Fruit fly (Drosophila melanogaster) whole organism, embryonic: ENCODE results near the gene roq.

Source experiments
- BtbVII ChIP-seq: fragments of 200-800 bp; sonication (Bioruptor generic); optimal IDR thresholded peaks from 3 replicates; lab custom pipeline; 2017; ENCODE audit warnings: missing biosample characterization, mild to moderate bottlenecking, missing genetic modification characterization
- CG10431 ChIP-seq: fragments of 200-800 bp; sonication (Bioruptor generic); optimal IDR thresholded peaks from 3 replicates; lab custom pipeline; 2018; ENCODE audit warnings: missing biosample characterization, mild to moderate bottlenecking, missing genetic modification characterization
- CG11398 ChIP-seq: fragments of 200-800 bp; sonication (Bioruptor generic); optimal IDR thresholded peaks from 2 replicates; lab custom pipeline; 2016; ENCODE audit warnings: missing biosample characterization, missing genetic modification characterization
- CG11504 ChIP-seq: fragments of 200-800 bp; sonication (Bioruptor generic); optimal IDR thresholded peaks from 3 replicates; lab custom pipeline; 2019; ENCODE audit warnings: missing biosample characterization, mild to moderate bottlenecking, missing genetic modification characterization, moderate library complexity
- CG13296 ChIP-seq: fragments of 200-800 bp; sonication (Bioruptor generic); optimal IDR thresholded peaks from 3 replicates; lab custom pipeline; 2018; ENCODE audit warnings: missing biosample characterization, mild to moderate bottlenecking, missing genetic modification characterization
- CG14710 ChIP-seq: fragments of 200-800 bp; sonication (Bioruptor generic); optimal IDR thresholded peaks from 3 replicates; lab custom pipeline; 2019; ENCODE audit warnings: missing biosample characterization, mild to moderate bottlenecking, missing genetic modification characterization, moderate library complexity
- CG14860 ChIP-seq: fragments of 200-800 bp; sonication (Bioruptor generic); IDR thresholded peaks from 3 replicates; pipeline ENCODE4 v1.3.6; 2022; ENCODE audit warnings: missing biosample characterization, missing genetic modification characterization; ENCODE audit not compliant: partially characterized antibody
- CG1529 ChIP-seq: fragments of 200-800 bp; sonication (Bioruptor generic); optimal IDR thresholded peaks from 3 replicates; lab custom pipeline; 2018; ENCODE audit warnings: missing biosample characterization, missing genetic modification characterization
- CG15479 ChIP-seq: fragments of 200-800 bp; sonication (Bioruptor generic); optimal IDR thresholded peaks from 3 replicates; lab custom pipeline; 2019; ENCODE audit warnings: missing biosample characterization, mild to moderate bottlenecking, missing genetic modification characterization, moderate library complexity
- CG17385 ChIP-seq: fragments of 200-800 bp; sonication (Bioruptor generic); optimal IDR thresholded peaks from 3 replicates; lab custom pipeline; 2018; ENCODE audit warnings: missing biosample characterization, mild to moderate bottlenecking, missing genetic modification characterization
- CG1832 ChIP-seq: fragments of 200-800 bp; sonication (Bioruptor generic); optimal IDR thresholded peaks from 2 replicates; lab custom pipeline; 2017; ENCODE audit warnings: missing biosample characterization, mild to moderate bottlenecking, missing genetic modification characterization, inconsistent platforms
- CG2129 ChIP-seq: fragments of 200-800 bp; sonication (Bioruptor generic); IDR thresholded peaks from 2 replicates; pipeline ENCODE4 v1.3.6; 2022; ENCODE audit warnings: missing biosample characterization, missing genetic modification characterization; ENCODE audit not compliant: partially characterized antibody
- CG6272 ChIP-seq: fragments of 200-800 bp; sonication (Bioruptor generic); IDR thresholded peaks from 2 replicates; pipeline ENCODE4 v1.3.6; 2022; ENCODE audit warnings: missing biosample characterization, missing genetic modification characterization
- CG9797 ChIP-seq: fragments of 200-800 bp; sonication (Bioruptor generic); optimal IDR thresholded peaks from 3 replicates; lab custom pipeline; 2018; ENCODE audit warnings: missing biosample characterization, mild to moderate bottlenecking, missing genetic modification characterization
- CG9817 ChIP-seq: fragments of 200-800 bp; sonication (Bioruptor generic); optimal IDR thresholded peaks from 2 replicates; lab custom pipeline; 2018; ENCODE audit warnings: missing biosample characterization, mild to moderate bottlenecking, missing genetic modification characterization, moderate library complexity
- Dek ChIP-seq: fragments of 200-800 bp; sonication (Bioruptor generic); optimal IDR thresholded peaks from 3 replicates; lab custom pipeline; 2019; ENCODE audit warnings: missing biosample characterization, mild to moderate bottlenecking, missing genetic modification characterization, moderate library complexity
- E2f1 ChIP-seq: fragments of 200-800 bp; sonication (Bioruptor generic); IDR thresholded peaks from 2 replicates; pipeline ENCODE4 v1.3.6; 2022; ENCODE audit warnings: missing biosample characterization, missing genetic modification characterization
- Eip74EF ChIP-seq, 2 experiments: fragments of 200-800 bp in 1 of 2; fragments of >200 bp in 1 of 2; sonication (Bioruptor generic) in 1 of 2; optimal IDR thresholded peaks; 2 replicates each; lab custom pipeline; 2017 to 2019; ENCODE audit warnings: missing biosample characterization in 2 of 2, missing genetic modification characterization in 2 of 2, mild to moderate bottlenecking in 1 of 2, moderate library complexity in 1 of 2
- Ets97D ChIP-seq: fragments of 200-800 bp; sonication (Bioruptor generic); optimal IDR thresholded peaks from 3 replicates; lab custom pipeline; 2016; ENCODE audit warnings: missing biosample characterization, missing genetic modification characterization
- Hey ChIP-seq: fragments of 200-800 bp; sonication (Bioruptor generic); optimal IDR thresholded peaks from 3 replicates; lab custom pipeline; 2018; ENCODE audit warnings: missing biosample characterization, mild to moderate bottlenecking, missing genetic modification characterization
- Hmr ChIP-seq: fragments of 200-800 bp; sonication (Bioruptor generic); optimal IDR thresholded peaks from 3 replicates; lab custom pipeline; 2017; ENCODE audit warnings: mild to moderate bottlenecking, missing biosample characterization, missing genetic modification reagents, missing genetic modification characterization
- Hmx ChIP-seq: fragments of 200-800 bp; sonication (Bioruptor generic); optimal IDR thresholded peaks from 2 replicates; lab custom pipeline; 2016; ENCODE audit warnings: missing biosample characterization, missing genetic modification characterization
- Nf-YA ChIP-seq: fragments of 200-800 bp; sonication (Bioruptor generic); IDR thresholded peaks from 2 replicates; pipeline ENCODE4 v1.3.6; 2022; ENCODE audit warnings: missing biosample characterization, missing genetic modification characterization
- NfI ChIP-seq: fragments of 200-800 bp; sonication (Bioruptor generic); optimal IDR thresholded peaks from 3 replicates; lab custom pipeline; 2018; ENCODE audit warnings: missing biosample characterization, mild to moderate bottlenecking, missing genetic modification characterization, moderate library complexity
- Poxn ChIP-seq: fragments of 200-800 bp; sonication (Bioruptor generic); IDR thresholded peaks from 2 replicates; pipeline ENCODE4 v1.3.6; 2022; ENCODE audit warnings: missing biosample characterization, missing genetic modification characterization
- Scr ChIP-seq: fragments of 200-800 bp; sonication (Bioruptor generic); IDR thresholded peaks from 2 replicates; pipeline ENCODE4 v1.3.6; 2022; ENCODE audit warnings: missing biosample characterization, missing genetic modification characterization; ENCODE audit not compliant: partially characterized antibody
- Sry-β ChIP-seq: fragments of 200-800 bp; sonication (Bioruptor generic); optimal IDR thresholded peaks from 2 replicates; lab custom pipeline; 2018; ENCODE audit warnings: missing biosample characterization, mild to moderate bottlenecking, missing genetic modification characterization, moderate library complexity
- Usf ChIP-seq: fragments of 200-800 bp; sonication (Bioruptor generic); optimal IDR thresholded peaks from 2 replicates; lab custom pipeline; 2017; ENCODE audit warnings: missing genotype, missing biosample characterization, missing genetic modification characterization
- bowl ChIP-seq: fragments of 200-800 bp; sonication (Bioruptor generic); IDR thresholded peaks from 2 replicates; pipeline ENCODE4 v1.3.6; 2022; ENCODE audit warnings: missing biosample characterization, missing genetic modification characterization
- cg ChIP-seq: fragments of 200-800 bp; sonication (Bioruptor generic); optimal IDR thresholded peaks from 3 replicates; lab custom pipeline; 2019; ENCODE audit warnings: missing biosample characterization, mild to moderate bottlenecking, missing genetic modification characterization, moderate library complexity
- dysf ChIP-seq: fragments of 200-800 bp; sonication (Bioruptor generic); IDR thresholded peaks from 3 replicates; pipeline ENCODE4 v1.3.6; 2022; ENCODE audit warnings: missing biosample characterization, missing genetic modification characterization
- emc ChIP-seq: fragments of 200-800 bp; sonication (Bioruptor generic); optimal IDR thresholded peaks from 2 replicates; lab custom pipeline; 2016; ENCODE audit warnings: missing biosample characterization, missing genetic modification characterization
- ham ChIP-seq: fragments of 200-800 bp; sonication (Bioruptor generic); IDR thresholded peaks from 2 replicates; pipeline ENCODE4 v1.3.6; 2022; ENCODE audit warnings: missing biosample characterization, missing genetic modification characterization
- hbn ChIP-seq: fragments of 200-800 bp; sonication (Bioruptor generic); IDR thresholded peaks from 2 replicates; pipeline ENCODE4 v1.3.6; 2022; ENCODE audit warnings: missing biosample characterization, missing genetic modification characterization; ENCODE audit not compliant: partially characterized antibody
- inv ChIP-seq: fragments of 200-800 bp; sonication (Bioruptor generic); IDR thresholded peaks from 2 replicates; pipeline ENCODE4 v1.3.6; 2022; ENCODE audit warnings: missing biosample characterization, missing genetic modification characterization; ENCODE audit not compliant: partially characterized antibody
- mirr ChIP-seq: fragments of 200-800 bp; sonication (Bioruptor generic); optimal IDR thresholded peaks from 3 replicates; lab custom pipeline; 2018; ENCODE audit warnings: missing biosample characterization, mild to moderate bottlenecking, missing genetic modification characterization
- nau ChIP-seq: fragments of 200-800 bp; sonication (Bioruptor generic); optimal IDR thresholded peaks from 3 replicates; lab custom pipeline; 2017; ENCODE audit warnings: missing biosample characterization, mild to moderate bottlenecking, missing genetic modification characterization, missing genetic modification reagents
- nerfin-1 ChIP-seq: fragments of 200-800 bp; sonication (Bioruptor generic); optimal IDR thresholded peaks from 3 replicates; lab custom pipeline; 2019; ENCODE audit warnings: missing biosample characterization, mild to moderate bottlenecking, missing genetic modification characterization, moderate library complexity
- nmo ChIP-seq: fragments of 200-800 bp; sonication (Bioruptor generic); optimal IDR thresholded peaks from 2 replicates; lab custom pipeline; 2018; ENCODE audit warnings: missing biosample characterization, mild to moderate bottlenecking, missing genetic modification characterization, moderate library complexity
- org-1 ChIP-seq: fragments of 200-800 bp; sonication (Bioruptor generic); optimal IDR thresholded peaks from 2 replicates; lab custom pipeline; 2017; ENCODE audit warnings: missing biosample characterization, missing genetic modification characterization
- pb ChIP-seq: fragments of 200-800 bp; sonication (Bioruptor generic); optimal IDR thresholded peaks from 3 replicates; lab custom pipeline; 2016; ENCODE audit warnings: missing biosample characterization, missing genetic modification characterization
- pfk ChIP-seq: fragments of 200-800 bp; sonication (Bioruptor generic); optimal IDR thresholded peaks from 2 replicates; lab custom pipeline; 2018; ENCODE audit warnings: missing biosample characterization, mild to moderate bottlenecking, missing genetic modification characterization, moderate library complexity
- prd ChIP-seq, 3 experiments: fragments of >200 bp in 2 of 3; fragments of 200-800 bp in 1 of 3; sonication (Bioruptor generic) in 1 of 3; optimal IDR thresholded peaks in 2 of 3; IDR thresholded peaks in 1 of 3; 2 replicates in 2 of 3; 3 replicates in 1 of 3; pipeline versions ENCODE4 v1.3.6 to Lab custom; 2017 to 2022; ENCODE audit warnings: missing biosample characterization in 1 of 3, missing genetic modification characterization in 1 of 3
- sens-2 ChIP-seq: fragments of 200-800 bp; sonication (Bioruptor generic); IDR thresholded peaks from 2 replicates; pipeline ENCODE4 v1.3.6; 2022; ENCODE audit warnings: missing biosample characterization, missing genetic modification characterization
- sqz ChIP-seq: fragments of 200-800 bp; sonication (Bioruptor generic); optimal IDR thresholded peaks from 3 replicates; lab custom pipeline; 2018; ENCODE audit warnings: missing biosample characterization, mild to moderate bottlenecking, missing genetic modification characterization
- stwl ChIP-seq: fragments of 200-800 bp; sonication (Bioruptor generic); optimal IDR thresholded peaks from 3 replicates; lab custom pipeline; 2018; ENCODE audit warnings: missing biosample characterization, mild to moderate bottlenecking, missing genetic modification characterization, moderate library complexity
- tx ChIP-seq: fragments of 200-800 bp; sonication (Bioruptor generic); optimal IDR thresholded peaks from 2 replicates; lab custom pipeline; 2016; ENCODE audit warnings: missing biosample characterization, missing genetic modification characterization
- zen ChIP-seq: fragments of 200-800 bp; sonication (Bioruptor generic); optimal IDR thresholded peaks from 3 replicates; lab custom pipeline; 2018; ENCODE audit warnings: missing biosample characterization, mild to moderate bottlenecking, missing genetic modification characterization, moderate library complexity

The roq gene

dm6 chr3L:16419059-16419773 lies 40.9 kb upstream of the roq start, which contains the start of the genes TyrRS and CG33158 (continued):
- TF ChIP-seq CG17385 (GFP tag; lab: Kevin White, UChicago) (peak; percentile 96), pb (GFP tag; lab: Kevin White, UChicago) (no peak), CG11504 (tag; lab: Kevin White, UChicago) (no peak), CG1529 (GFP tag; lab: Kevin White, UChicago) (no peak), emc (GFP tag; lab: Kevin White, UChicago) (no peak), stwl (peak; percentile 15), CG2129 (no peak), prd (optimal IDR thresholded peaks at IDR 0.05; lab: Kevin White, UChicago) (no peak), prd (GFP tag; IDR thresholded peaks at IDR 0.05; lab: Robert Waterston, UW) (no peak), CG9817 (tag; lab: Kevin White, UChicago) (no peak), CG15479 (GFP tag; lab: Kevin White, UChicago) (peak; percentile 74), Nf-YA (GFP tag; lab: Robert Waterston, UW) (no peak), mirr (no peak), ham (GFP tag; lab: Robert Waterston, UW) (no peak), hbn (GFP tag; lab: Robert Waterston, UW) (no peak), cg (GFP tag; lab: Kevin White, UChicago) (no peak), Ets97D (no peak), inv (GFP tag; lab: Robert Waterston, UW) (no peak), Dek (tag; lab: Kevin White, UChicago) (no peak), CG14860 (GFP tag; lab: Robert Waterston, UW) (no peak), Hmr (no peak), bowl (GFP tag; lab: Robert Waterston, UW) (no peak), Eip74EF (GFP tag; optimal IDR thresholded peaks at IDR 0.05; lab: Kevin White, UChicago) (no peak), sens-2 (GFP tag; lab: Robert Waterston, UW) (no peak), BtbVII (GFP tag; lab: Kevin White, UChicago) (no peak), CG9797 (GFP tag; lab: Kevin White, UChicago) (peak; percentile 50), CG11398 (GFP tag; lab: Kevin White, UChicago) (peak; percentile 14), Sry-β (peak; percentile 93), CG10431 (no peak), tx (no peak), nau (GFP tag; lab: Kevin White, UChicago) (no peak), nmo (GFP tag; lab: Kevin White, UChicago) (peak; percentile 61), zen (tag; lab: Kevin White, UChicago) (no peak), CG1832 (GFP tag; lab: Kevin White, UChicago) (no peak), Hmx (no peak), NfI (GFP tag; lab: Kevin White, UChicago) (no peak), Poxn (GFP tag; lab: Robert Waterston, UW) (no peak), Hey (tag; lab: Kevin White, UChicago) (no peak), CG13296 (no peak), org-1 (GFP tag; lab: Kevin White, UChicago) (no peak), E2f1 (GFP tag; lab: Robert Waterston, UW) (no peak), CG14710 (tag; lab: Kevin White, UChicago) (peak; percentile 50), pfk (GFP tag; lab: Kevin White, UChicago) (no peak), sqz (GFP tag; lab: Kevin White, UChicago) (no peak), CG6272 (GFP tag; lab: Robert Waterston, UW) (no peak), nerfin-1 (peak; percentile 29), Scr (GFP tag; lab: Robert Waterston, UW) (0 out of 2 replicates have a peak, but pooled peaks have one; percentile 25), dysf (GFP tag; lab: Robert Waterston, UW) (no peak), Usf (GFP tag; lab: Kevin White, UChicago) (no peak)
